Worm (Caenorhabditis elegans): ENCODE data around the gene F36H12.4.
A peak's percentile ranks its signal among the peaks of the same experiment; 100 is the strongest.

Gene F36H12.4

DNA sequence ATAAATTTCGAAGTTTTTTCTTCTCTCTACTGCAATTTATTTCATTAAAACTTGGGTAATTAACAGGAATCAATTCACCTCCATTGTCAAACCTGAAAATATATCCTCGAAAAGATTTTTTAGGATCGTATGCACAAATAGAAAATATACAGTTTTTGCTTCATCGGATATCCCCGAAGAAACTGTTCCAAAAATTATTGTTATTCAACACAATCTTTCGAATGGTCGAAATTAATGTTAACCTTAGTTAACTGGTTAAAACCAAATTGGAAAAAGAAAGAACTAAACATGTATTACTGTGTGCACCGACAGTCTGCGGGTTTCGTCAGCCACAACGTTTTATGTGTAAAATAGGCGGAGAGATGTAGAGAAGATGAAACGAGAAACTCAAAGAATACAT is 48.2 kb downstream of the F36H12.4 start (continued):
- no peak for TF ChIP-seq nhr-76 (tag; optimal IDR thresholded peaks at IDR 0.05)
- TF ChIP-seq hlh-17 (GFP tag; optimal IDR thresholded peaks at IDR 0.05; ENCODE audit: borderline replicate concordance), result no peak
- TF ChIP-seq nhr-47 (tag; optimal IDR thresholded peaks at IDR 0.05), result peak; percentile 59
- peak; percentile 61 for TF ChIP-seq snu-23 (GFP tag; optimal IDR thresholded peaks at IDR 0.05)
- no peak for TF ChIP-seq hlh-4 (tag; optimal IDR thresholded peaks at IDR 0.05)
- TF ChIP-seq tlp-1 (tag; optimal IDR thresholded peaks at IDR 0.05), result no peak
- TF ChIP-seq mab-9 (GFP tag; IDR thresholded peaks at IDR 0.05), result peak; percentile 24; the same call in 1 of the 2 replicates
- TF ChIP-seq elt-3 (tag; optimal IDR thresholded peaks at IDR 0.05), result peak in 1 of 6 experiments; percentile 62
- no peak for TF ChIP-seq nhr-237 (tag; optimal IDR thresholded peaks at IDR 0.05)
- TF ChIP-seq nhr-71 (tag; optimal IDR thresholded peaks at IDR 0.05), result peak; percentile 70
- no peak for TF ChIP-seq hpl-2 (GFP tag; optimal IDR thresholded peaks at IDR 0.05)
- TF ChIP-seq mdl-1 (tag; optimal IDR thresholded peaks at IDR 0.05), result no peak
- peak; percentile 97 for TF ChIP-seq snpc-4 (tag; optimal IDR thresholded peaks at IDR 0.05)
- peak; percentile 52 for TF ChIP-seq ceh-88 (GFP tag; IDR thresholded peaks at IDR 0.05)
- peak; percentile 5 to 30 for TF ChIP-seq efl-1 (optimal IDR thresholded peaks at IDR 0.05)
- TF ChIP-seq efl-1 (GFP tag; optimal IDR thresholded peaks at IDR 0.05 in 1 of 2), result no peak
- no peak for TF ChIP-seq sptf-1 (tag; optimal IDR thresholded peaks at IDR 0.05)
- TF ChIP-seq lsy-2 (tag; optimal IDR thresholded peaks at IDR 0.05), result peak in 1 of 2 experiments; percentile 24
- peak; percentile 22 for TF ChIP-seq mep-1 (tag; optimal IDR thresholded peaks at IDR 0.05)
- TF ChIP-seq fos-1 (tag; optimal IDR thresholded peaks at IDR 0.05), result peak; percentile 56
- no peak for TF ChIP-seq C04F5.9 (tag; optimal IDR thresholded peaks at IDR 0.05)
- TF ChIP-seq mef-2 (tag; optimal IDR thresholded peaks at IDR 0.05), result no peak
- TF ChIP-seq fkh-4 (tag; optimal IDR thresholded peaks at IDR 0.05; ENCODE audit: borderline replicate concordance), result no peak
- TF ChIP-seq aly-2 (tag; optimal IDR thresholded peaks at IDR 0.05), result peak; percentile 56
- no peak for TF ChIP-seq nhr-12 (tag; optimal IDR thresholded peaks at IDR 0.05)

DNA sequence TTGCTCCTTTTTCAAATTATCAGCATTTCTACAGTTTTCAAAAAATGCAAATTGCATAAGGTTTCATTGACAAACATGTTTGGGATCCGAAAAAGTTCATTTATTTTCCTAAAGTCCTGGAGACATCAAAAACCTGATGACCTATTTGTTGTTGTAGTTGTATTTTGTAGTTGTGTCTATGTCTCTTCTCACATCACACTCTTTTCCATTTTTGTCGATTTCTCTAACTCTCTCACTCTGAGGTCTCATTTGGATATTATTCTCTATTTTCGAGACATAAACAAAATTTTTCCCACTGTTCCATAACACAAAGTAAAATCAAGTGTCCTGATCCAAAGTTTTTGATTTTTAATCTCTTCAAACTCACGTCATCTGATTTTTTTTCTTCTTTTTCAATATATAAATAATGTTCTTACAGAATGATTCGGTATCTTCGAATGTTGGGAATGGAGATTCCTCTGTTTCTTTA is 50.0 kb downstream of the F36H12.4 start, which contains the start of gene slc-46A:
Gene slc-46A, plus strand, starts transcription at position 419 of the 469 bp plus-strand sequence.
- TF ChIP-seq nhr-237 (tag; optimal IDR thresholded peaks at IDR 0.05) (no peak), lsy-2 (tag; optimal IDR thresholded peaks at IDR 0.05) (peak; percentile 20 to 24), nhr-12 (tag; optimal IDR thresholded peaks at IDR 0.05) (no peak), unc-86 (tag; optimal IDR thresholded peaks at IDR 0.05) (no peak), nhr-20 (tag; optimal IDR thresholded peaks at IDR 0.05) (peak; percentile 43), elt-2 (tag; optimal IDR thresholded peaks at IDR 0.05) (peak; percentile 2), nhr-11 (tag; optimal IDR thresholded peaks at IDR 0.05) (no peak), ceh-88 (GFP tag; IDR thresholded peaks at IDR 0.05) (no peak), sup-37 (GFP tag; optimal IDR thresholded peaks at IDR 0.05) (no peak), elt-3 (tag; optimal IDR thresholded peaks at IDR 0.05) (peak in 1 of 6 experiments; percentile 8), mep-1 (tag; optimal IDR thresholded peaks at IDR 0.05) (peak; percentile 20), nhr-71 (tag; optimal IDR thresholded peaks at IDR 0.05) (peak; percentile 26), swsn-7 (tag; optimal IDR thresholded peaks at IDR 0.05) (peak; percentile 24), lin-14 (GFP tag; optimal IDR thresholded peaks at IDR 0.05) (no peak), nhr-77 (tag; optimal IDR thresholded peaks at IDR 0.05) (no peak), aly-2 (tag; optimal IDR thresholded peaks at IDR 0.05) (no peak), snpc-4 (tag; optimal IDR thresholded peaks at IDR 0.05) (peak; percentile 51), lin-35 (GFP tag; optimal IDR thresholded peaks at IDR 0.05) (peak in 1 of 2 experiments; percentile 37), snu-23 (GFP tag; optimal IDR thresholded peaks at IDR 0.05) (no peak), efl-3 (GFP tag; optimal IDR thresholded peaks at IDR 0.05) (no peak), lin-15B (tag; optimal IDR thresholded peaks at IDR 0.05) (no peak), rnt-1 (tag; optimal IDR thresholded peaks at IDR 0.05) (no peak), tlp-1 (tag; optimal IDR thresholded peaks at IDR 0.05) (no peak), efl-1 (optimal IDR thresholded peaks at IDR 0.05) (peak; percentile 49 to 50), efl-1 (GFP tag; optimal IDR thresholded peaks at IDR 0.05 in 1 of 2) (peak in 1 of 2 experiments; percentile 18), Y116A8C.19 (tag; optimal IDR thresholded peaks at IDR 0.05; ENCODE audit: borderline replicate concordance) (no peak), tbx-2 (tag; optimal IDR thresholded peaks at IDR 0.05) (no peak), ama-1 (optimal IDR thresholded peaks at IDR 0.05) (no peak), nhr-85 (tag) (peak; percentile 77), unc-30 (tag; optimal IDR thresholded peaks at IDR 0.05) (no peak), nhr-47 (tag; optimal IDR thresholded peaks at IDR 0.05) (no peak), vab-15 (tag; optimal IDR thresholded peaks at IDR 0.05) (no peak), ztf-11 (tag; optimal IDR thresholded peaks at IDR 0.05) (no peak), dpl-1 (GFP tag; optimal IDR thresholded peaks at IDR 0.05) (peak in 2 of 3 experiments; percentile 0 to 8), blmp-1 (tag; optimal IDR thresholded peaks at IDR 0.05) (no peak), hpl-2 (GFP tag; optimal IDR thresholded peaks at IDR 0.05) (no peak), pag-3 (tag; optimal IDR thresholded peaks at IDR 0.05; ENCODE audit: borderline replicate concordance, insufficient read depth) (no peak)
